Fruit fly (Drosophila melanogaster): Measurements from ENCODE around the gene CG34355.
A peak's percentile ranks its signal among the peaks of the same experiment; 100 is the strongest.

Gene CG34355

dm6 chr3R:23859365-23859804, 55.7 kb downstream of the CG34355 start (continued):
- TF ChIP-seq CG3847 (GFP tag; IDR thresholded peaks at IDR 0.05) = peak; percentile 65
- TF ChIP-seq org-1 (GFP tag; optimal IDR thresholded peaks at IDR 0.05) = peak; percentile 15
- peak; percentile 55 for TF ChIP-seq CG10543 (GFP tag; optimal IDR thresholded peaks at IDR 0.05)
- TF ChIP-seq Taf1 (GFP tag; IDR thresholded peaks at IDR 0.05) = peak; percentile 31; the same call in 1 of the 2 replicates
- peak; percentile 68; the same call in 2 of the 3 replicates for TF ChIP-seq Opbp (GFP tag; IDR thresholded peaks at IDR 0.05; ENCODE audit: partially characterized antibody)
- TF ChIP-seq pum (GFP tag; optimal IDR thresholded peaks at IDR 0.05) = peak; percentile 39
- TF ChIP-seq CG10366 (GFP tag; IDR thresholded peaks at IDR 0.05) = peak; percentile 49
- peak; percentile 79 for TF ChIP-seq NC2β (GFP tag; optimal IDR thresholded peaks at IDR 0.05)
- peak; percentile 72 for TF ChIP-seq CG5953 (GFP tag; IDR thresholded peaks at IDR 0.05)
- peak; percentile 60; the same call in 1 of the 2 replicates for TF ChIP-seq E2f1 (GFP tag; IDR thresholded peaks at IDR 0.05)
- TF ChIP-seq CG9727 (GFP tag; optimal IDR thresholded peaks at IDR 0.05) = peak; percentile 52
- peak; percentile 33 for TF ChIP-seq Blimp-1 (GFP tag; optimal IDR thresholded peaks at IDR 0.05)
- peak; percentile 28 for TF ChIP-seq CG5180 (GFP tag; optimal IDR thresholded peaks at IDR 0.05)
- TF ChIP-seq CG13894 (tag; optimal IDR thresholded peaks at IDR 0.05) = peak; percentile 67
- TF ChIP-seq CG2875 (GFP tag; optimal IDR thresholded peaks at IDR 0.05) = peak; percentile 29

- TF ChIP-seq CG4820 (GFP tag; optimal IDR thresholded peaks at IDR 0.05) (no peak), CG1647 (GFP tag; optimal IDR thresholded peaks at IDR 0.05) (no peak), CG2889 (GFP tag; IDR thresholded peaks at IDR 0.05) (no peak), CG12744 (GFP tag; optimal IDR thresholded peaks at IDR 0.05) (no peak), B-H2 (GFP tag; optimal IDR thresholded peaks at IDR 0.05) (no peak), CG12659 (GFP tag; optimal IDR thresholded peaks at IDR 0.05) (no peak), bsh (GFP tag; optimal IDR thresholded peaks at IDR 0.05) (peak in 1 of 2 experiments; percentile 13), CG6175 (GFP tag; IDR thresholded peaks at IDR 0.05) (no peak), Ssrp (tag; optimal IDR thresholded peaks at IDR 0.05) (no peak), Asciz (GFP tag; optimal IDR thresholded peaks at IDR 0.05) (peak; percentile 26), sens (GFP tag) (peak; percentile 80), Doc3 (GFP tag; IDR thresholded peaks at IDR 0.05; ENCODE audit: partially characterized antibody) (no peak), wek (GFP tag; optimal IDR thresholded peaks at IDR 0.05) (peak; percentile 15), en (GFP tag; optimal IDR thresholded peaks at IDR 0.05) (no peak), dan (GFP tag; IDR thresholded peaks at IDR 0.05) (no peak), Meics (GFP tag; optimal IDR thresholded peaks at IDR 0.05) (no peak), rib (GFP tag; IDR thresholded peaks at IDR 0.05) (no peak), gcm (GFP tag; optimal IDR thresholded peaks at IDR 0.05) (peak; percentile 52), Pdp1 (GFP tag; optimal IDR thresholded peaks at IDR 0.05) (no peak), CG13287 (GFP tag; IDR thresholded peaks at IDR 0.05; ENCODE audit: partially characterized antibody) (no peak), Ravus (GFP tag; IDR thresholded peaks at IDR 0.05) (no peak), Atf-2 (GFP tag; optimal IDR thresholded peaks at IDR 0.05) (no peak), ATbp (GFP tag; optimal IDR thresholded peaks at IDR 0.05) (peak; percentile 37), Myb (GFP tag; optimal IDR thresholded peaks at IDR 0.05) (no peak), CG33213 (GFP tag; optimal IDR thresholded peaks at IDR 0.05) (no peak), Hsf (GFP tag; optimal IDR thresholded peaks at IDR 0.05) (no peak), Six4 (GFP tag; optimal IDR thresholded peaks at IDR 0.05) (no peak), HLH54F (GFP tag; optimal IDR thresholded peaks at IDR 0.05) (no peak), fd64A (GFP tag; optimal IDR thresholded peaks at IDR 0.05) (peak; percentile 48), CG4854 (GFP tag; optimal IDR thresholded peaks at IDR 0.05) (no peak), CG42726 (GFP tag; IDR thresholded peaks at IDR 0.05; ENCODE audit: partially characterized antibody) (no peak), CG1603 (tag; optimal IDR thresholded peaks at IDR 0.05) (no peak), CG4617 (GFP tag; optimal IDR thresholded peaks at IDR 0.05; ENCODE audit: borderline replicate concordance) (no peak), NfI (GFP tag; optimal IDR thresholded peaks at IDR 0.05) (no peak), fu2 (GFP tag; optimal IDR thresholded peaks at IDR 0.05) (no peak)
Measured at dm6 chr3R:23867194-23867593, 63.5 kb downstream of the CG34355 start.

All from whole organism, embryonic.